Worm (Caenorhabditis elegans): ENCODE measurements around the gene C02G6.3.

DNA sequence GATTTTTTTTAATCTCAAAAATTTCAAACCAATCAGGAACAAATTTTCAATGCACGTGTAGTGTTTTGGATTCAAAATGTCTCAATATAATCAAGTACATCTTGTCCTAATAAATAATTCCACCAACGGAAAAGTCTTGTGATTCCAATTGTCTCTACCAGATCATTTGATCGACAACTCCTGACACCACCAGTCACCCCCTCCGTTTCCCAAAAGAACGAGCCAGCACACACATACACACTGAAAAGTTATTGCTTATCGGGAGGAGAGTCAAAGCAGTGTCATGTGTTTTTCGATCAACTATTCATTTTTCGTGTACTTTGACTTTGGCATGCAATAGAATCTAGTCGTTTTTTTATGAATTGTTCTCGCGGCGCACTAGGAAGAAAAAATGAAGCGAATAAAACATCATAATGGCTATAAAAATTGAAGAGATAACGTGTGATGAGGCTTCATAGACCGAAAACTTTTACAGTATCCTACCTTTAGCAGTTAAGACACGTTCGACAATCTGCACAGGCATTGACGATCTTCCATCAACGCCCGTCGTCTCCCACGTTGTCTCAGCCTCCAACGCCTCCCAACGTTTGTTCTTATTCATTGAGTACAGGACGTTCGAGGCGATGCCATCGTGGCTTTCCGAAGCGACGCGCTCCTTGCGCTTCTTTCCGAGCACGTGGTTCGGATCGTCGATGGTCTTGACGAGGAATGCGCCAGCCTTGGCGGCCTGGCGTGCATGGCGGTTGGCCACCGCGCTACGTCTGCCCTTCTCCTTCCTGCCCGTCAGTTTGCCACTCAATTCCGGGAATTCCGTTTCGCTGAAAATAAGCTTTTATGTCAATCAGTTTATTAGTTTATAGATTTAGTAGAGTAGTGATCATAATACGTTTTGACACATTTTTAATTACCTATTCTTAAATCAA, 36.5 kb upstream of the C02G6.3 start:
- TF ChIP-seq him-1 (tag; optimal IDR thresholded peaks at IDR 0.05): no peak
- no peak for TF ChIP-seq dao-5 (tag; optimal IDR thresholded peaks at IDR 0.05)
- TF ChIP-seq W03F9.2 (tag; optimal IDR thresholded peaks at IDR 0.05): no peak
